Worm (Caenorhabditis elegans) whole organism, L4 larva: ENCODE data around the gene Y75B12B.11.
"Not testable (repeated sequence)": the region's sequence is repeated elsewhere in the genome, so short reads cannot be mapped to it uniquely, and the experiment has no call there.

Experiments used
- T20F7.1 ChIP-seq: fragments of 200-800 bp; sonication (Bioruptor generic); optimal IDR thresholded peaks from 2 replicates; lab custom pipeline; 2018; ENCODE audit warnings: mild to moderate bottlenecking, missing genetic modification characterization, missing compliant biosample characterization
- ceh-82 ChIP-seq: sonication (generic microtip); optimal IDR thresholded peaks from 2 replicates; lab custom pipeline; 2017; ENCODE audit warnings: missing biosample characterization, missing genetic modification characterization

- TF ChIP-seq ceh-82 (tag; lab: Kevin White, UChicago); T20F7.1: not testable (repeated sequence)
Measured at ce11 chrV:15215175-15215574, 24.1 kb downstream of the Y75B12B.11 start, which contains the start of gene sri-26.
